Worm (Caenorhabditis elegans): Measurements from ENCODE around the gene nspc-14.

Gene nspc-14

ce11 chrX:12391380-12391779 lies 32.5 kb upstream of the nspc-14 start, which contains the start of gene nekl-3:
nekl-3 (minus strand) TSS chrX:12391480.
- no peak for TF ChIP-seq ttx-3 (tag; optimal IDR thresholded peaks at IDR 0.05)

ce11 chrX:12378293-12378692 lies 19.4 kb upstream of the nspc-14 start, which contains the start of gene glb-13:
glb-13 (minus strand) TSS chrX:12378393.
- TF ChIP-seq ceh-31 (tag; optimal IDR thresholded peaks at IDR 0.05) (no peak), madf-2 (tag; optimal IDR thresholded peaks at IDR 0.05) (no peak), T23F11.4 (GFP tag; optimal IDR thresholded peaks at IDR 0.05) (no peak), hlh-8 (tag; optimal IDR thresholded peaks at IDR 0.05) (no peak), che-1 (tag; optimal IDR thresholded peaks at IDR 0.05) (no peak), fkh-10 (GFP tag; optimal IDR thresholded peaks at IDR 0.05) (no peak), gmeb-2 (tag; optimal IDR thresholded peaks at IDR 0.05) (no peak), hlh-6 (tag; optimal IDR thresholded peaks at IDR 0.05) (no peak), rnt-1 (tag; optimal IDR thresholded peaks at IDR 0.05) (no peak), pha-2 (tag; optimal IDR thresholded peaks at IDR 0.05) (no peak)

ce11 chrX:12375783-12376182 lies 16.9 kb upstream of the nspc-14 start:
- TF ChIP-seq hlh-13 (GFP tag; optimal IDR thresholded peaks at IDR 0.05), result no peak

ce11 chrX:12371321-12371720 lies 12.5 kb upstream of the nspc-14 start, which contains the start of gene rif-1.2:
rif-1.2 (minus strand) TSS chrX:12371421.
- TF ChIP-seq fkh-6 (tag; optimal IDR thresholded peaks at IDR 0.05), result no peak
- no peak for TF ChIP-seq sox-2 (GFP tag; IDR thresholded peaks at IDR 0.05)
- no peak for TF ChIP-seq ceh-45 (GFP tag; IDR thresholded peaks at IDR 0.05)
- TF ChIP-seq Y22D7AL.16 (tag; optimal IDR thresholded peaks at IDR 0.05), result no peak
- no peak for TF ChIP-seq ceh-6 (GFP tag; optimal IDR thresholded peaks at IDR 0.05)
- TF ChIP-seq tbx-7 (tag; optimal IDR thresholded peaks at IDR 0.05), result no peak
- no peak for TF ChIP-seq unc-42 (tag; optimal IDR thresholded peaks at IDR 0.05)
- no peak for TF ChIP-seq gmeb-2 (tag; optimal IDR thresholded peaks at IDR 0.05)
- no peak for TF ChIP-seq ztf-16 (tag; optimal IDR thresholded peaks at IDR 0.05)
- TF ChIP-seq ceh-2 (tag; optimal IDR thresholded peaks at IDR 0.05), result no peak
- no peak for TF ChIP-seq rnt-1 (tag; optimal IDR thresholded peaks at IDR 0.05)
- TF ChIP-seq ceh-34 (tag; optimal IDR thresholded peaks at IDR 0.05), result no peak
- no peak for TF ChIP-seq ceh-24 (tag; optimal IDR thresholded peaks at IDR 0.05)
- TF ChIP-seq K09A11.1 (tag; optimal IDR thresholded peaks at IDR 0.05; ENCODE audit: insufficient read depth), result no peak
- no peak for TF ChIP-seq pag-3 (tag; optimal IDR thresholded peaks at IDR 0.05; ENCODE audit: borderline replicate concordance)
- no peak for TF ChIP-seq ceh-9 (tag; optimal IDR thresholded peaks at IDR 0.05)
- no peak for TF ChIP-seq fax-1 (tag; optimal IDR thresholded peaks at IDR 0.05)
- TF ChIP-seq syd-9 (tag; optimal IDR thresholded peaks at IDR 0.05), result no peak
- no peak for TF ChIP-seq mec-3 (tag; optimal IDR thresholded peaks at IDR 0.05; ENCODE audit: borderline replicate concordance)

- TF ChIP-seq mec-3 (tag; optimal IDR thresholded peaks at IDR 0.05; ENCODE audit: borderline replicate concordance) (no peak), pag-3 (tag; optimal IDR thresholded peaks at IDR 0.05; ENCODE audit: borderline replicate concordance) (no peak), nhr-232 (tag; optimal IDR thresholded peaks at IDR 0.05) (peak; percentile 43), fkh-10 (GFP tag; optimal IDR thresholded peaks at IDR 0.05) (peak; percentile 56), zip-5 (tag; optimal IDR thresholded peaks at IDR 0.05) (no peak), tbx-2 (tag; optimal IDR thresholded peaks at IDR 0.05) (peak; percentile 44), elt-2 (tag; optimal IDR thresholded peaks at IDR 0.05) (peak; percentile 67), ahr-1 (tag; optimal IDR thresholded peaks at IDR 0.05) (peak; percentile 18), ceh-24 (tag; optimal IDR thresholded peaks at IDR 0.05) (no peak), unc-42 (tag; optimal IDR thresholded peaks at IDR 0.05) (no peak), che-1 (tag; optimal IDR thresholded peaks at IDR 0.05) (peak; percentile 56), F13H6.1 (tag; optimal IDR thresholded peaks at IDR 0.05) (no peak), ceh-19 (GFP tag; optimal IDR thresholded peaks at IDR 0.05) (peak; percentile 32), nfya-1 (tag; optimal IDR thresholded peaks at IDR 0.05) (peak; percentile 38), odd-2 (tag; optimal IDR thresholded peaks at IDR 0.05) (no peak), elt-4 (tag; optimal IDR thresholded peaks at IDR 0.05) (no peak), ref-2 (tag; optimal IDR thresholded peaks at IDR 0.05) (peak; percentile 21), hlh-30 (tag; optimal IDR thresholded peaks at IDR 0.05; ENCODE audit: insufficient read depth) (peak; percentile 36), sox-4 (tag; optimal IDR thresholded peaks at IDR 0.05) (peak; percentile 40), ceh-34 (tag; optimal IDR thresholded peaks at IDR 0.05) (peak; percentile 38), npax-4 (tag; optimal IDR thresholded peaks at IDR 0.05) (peak; percentile 15), ztf-16 (tag; optimal IDR thresholded peaks at IDR 0.05) (no peak), pat-9 (tag; optimal IDR thresholded peaks at IDR 0.05) (peak; percentile 66), ama-1 (optimal IDR thresholded peaks at IDR 0.05) (no peak), ceh-9 (tag; optimal IDR thresholded peaks at IDR 0.05) (no peak)
Measured at ce11 chrX:12367498-12367897, 8.6 kb upstream of the nspc-14 start.
